Fruit fly (Drosophila melanogaster) whole organism, embryonic: ENCODE data around the gene CG3198.

Experiments used
- ATbp ChIP-seq: fragments of 200-800 bp; sonication (Bioruptor generic); optimal IDR thresholded peaks from 2 replicates; lab custom pipeline; 2017; ENCODE audit warnings: missing biosample characterization, mild to moderate bottlenecking, missing genetic modification characterization, missing genetic modification reagents
- Asciz ChIP-seq: fragments of 200-800 bp; sonication (Bioruptor generic); optimal IDR thresholded peaks from 2 replicates; lab custom pipeline; 2017; ENCODE audit warnings: missing biosample characterization, mild to moderate bottlenecking, missing genetic modification characterization, missing genetic modification reagents
- B-H2 ChIP-seq: fragments of 200-800 bp; sonication (Bioruptor generic); optimal IDR thresholded peaks from 2 replicates; lab custom pipeline; 2018; ENCODE audit warnings: missing biosample characterization, mild to moderate bottlenecking, missing genetic modification characterization
- Blimp-1 ChIP-seq: fragments of 200-800 bp; sonication (Bioruptor generic); optimal IDR thresholded peaks from 3 replicates; lab custom pipeline; 2018; ENCODE audit warnings: missing biosample characterization, missing genetic modification characterization, mild to moderate bottlenecking, moderate library complexity, missing genetic modification reagents
- CG10209 ChIP-seq: fragments of 200-800 bp; sonication (Bioruptor generic); optimal IDR thresholded peaks from 3 replicates; lab custom pipeline; 2017; ENCODE audit warnings: missing biosample characterization, mild to moderate bottlenecking, missing genetic modification characterization, missing genetic modification reagents
- CG11247 ChIP-seq: fragments of 200-800 bp; sonication (Bioruptor generic); IDR thresholded peaks from 2 replicates; pipeline ENCODE4 v1.3.6; 2022; ENCODE audit warnings: missing biosample characterization, missing genetic modification characterization
- CG1233 ChIP-seq: fragments of 200-800 bp; sonication (Bioruptor generic); optimal IDR thresholded peaks from 4 replicates; lab custom pipeline; 2018; ENCODE audit warnings: missing biosample characterization, mild to moderate bottlenecking, missing genetic modification characterization
- CG12769 ChIP-seq: fragments of 200-800 bp; sonication (Bioruptor generic); optimal IDR thresholded peaks from 2 replicates; lab custom pipeline; 2019; ENCODE audit warnings: missing biosample characterization, mild to moderate bottlenecking, missing genetic modification characterization, moderate library complexity
- CG13296 ChIP-seq: fragments of 200-800 bp; sonication (Bioruptor generic); optimal IDR thresholded peaks from 3 replicates; lab custom pipeline; 2018; ENCODE audit warnings: missing biosample characterization, mild to moderate bottlenecking, missing genetic modification characterization
- CG14667 ChIP-seq: fragments of 200-800 bp; sonication (Bioruptor generic); IDR thresholded peaks from 2 replicates; pipeline ENCODE4 v1.3.6; 2022; ENCODE audit warnings: missing biosample characterization, missing genetic modification characterization
- CG15696 ChIP-seq: fragments of 200-800 bp; sonication (Bioruptor generic); optimal IDR thresholded peaks from 2 replicates; lab custom pipeline; 2019; ENCODE audit warnings: missing biosample characterization, mild to moderate bottlenecking, missing genetic modification characterization, moderate library complexity
- CG16779 ChIP-seq: fragments of 200-800 bp; sonication (Bioruptor generic); IDR thresholded peaks from 2 replicates; pipeline ENCODE4 v1.3.6; 2022; ENCODE audit warnings: missing biosample characterization, missing genetic modification characterization
- CG17359 ChIP-seq: fragments of 200-800 bp; sonication (Bioruptor generic); optimal IDR thresholded peaks from 3 replicates; lab custom pipeline; 2018; ENCODE audit warnings: missing biosample characterization, mild to moderate bottlenecking, missing genetic modification characterization, moderate library complexity
- CG18764 ChIP-seq: fragments of 200-800 bp; sonication (Bioruptor generic); optimal IDR thresholded peaks from 3 replicates; lab custom pipeline; 2016; ENCODE audit warnings: missing biosample characterization, missing genetic modification characterization
- CG2678 ChIP-seq: fragments of 200-800 bp; sonication (Bioruptor generic); optimal IDR thresholded peaks from 3 replicates; lab custom pipeline; 2019; ENCODE audit warnings: missing biosample characterization, mild to moderate bottlenecking, missing genetic modification characterization, moderate library complexity
- CG2712 ChIP-seq: fragments of 200-800 bp; optimal IDR thresholded peaks from 3 replicates; lab custom pipeline; 2019; ENCODE audit warnings: missing biosample characterization, mild to moderate bottlenecking, missing genetic modification characterization, moderate library complexity
- CG3281 ChIP-seq: fragments of 200-800 bp; sonication (Bioruptor generic); optimal IDR thresholded peaks from 3 replicates; lab custom pipeline; 2017; ENCODE audit warnings: missing biosample characterization, mild to moderate bottlenecking, missing genetic modification characterization
- CG4707 ChIP-seq: fragments of 200-800 bp; sonication (Bioruptor generic); optimal IDR thresholded peaks from 2 replicates; lab custom pipeline; 2018; ENCODE audit warnings: missing biosample characterization, mild to moderate bottlenecking, missing genetic modification characterization, moderate library complexity
- CG5245 ChIP-seq: fragments of 200-800 bp; sonication (Bioruptor generic); optimal IDR thresholded peaks from 3 replicates; lab custom pipeline; 2016; ENCODE audit warnings: missing biosample characterization, missing genetic modification characterization
- CG7928 ChIP-seq: fragments of 200-800 bp; sonication (Bioruptor generic); optimal IDR thresholded peaks from 2 replicates; lab custom pipeline; 2017; ENCODE audit warnings: missing biosample characterization, mild to moderate bottlenecking, missing genetic modification characterization
- CG8388 ChIP-seq: fragments of 200-800 bp; sonication (Bioruptor generic); optimal IDR thresholded peaks from 2 replicates; lab custom pipeline; 2019; ENCODE audit warnings: missing biosample characterization, mild to moderate bottlenecking, missing genetic modification characterization, moderate library complexity
- CG9727 ChIP-seq: fragments of 200-800 bp; sonication (Bioruptor generic); optimal IDR thresholded peaks from 3 replicates; lab custom pipeline; 2017; ENCODE audit warnings: missing biosample characterization, mild to moderate bottlenecking, missing genetic modification characterization
- D19A ChIP-seq: fragments of 200-800 bp; optimal IDR thresholded peaks from 3 replicates; lab custom pipeline; 2019; ENCODE audit warnings: missing biosample characterization, mild to moderate bottlenecking, missing genetic modification characterization, moderate library complexity
- Doc3 ChIP-seq: fragments of 200-800 bp; sonication (Bioruptor generic); IDR thresholded peaks from 3 replicates; pipeline ENCODE4 v1.3.6; 2022; ENCODE audit warnings: missing biosample characterization, missing genetic modification characterization; ENCODE audit not compliant: partially characterized antibody
- Eip74EF ChIP-seq, 2 experiments: fragments of 200-800 bp in 1 of 2; fragments of >200 bp in 1 of 2; sonication (Bioruptor generic) in 1 of 2; optimal IDR thresholded peaks; 2 replicates each; lab custom pipeline; 2017 to 2019; ENCODE audit warnings: missing biosample characterization in 2 of 2, missing genetic modification characterization in 2 of 2, mild to moderate bottlenecking in 1 of 2, moderate library complexity in 1 of 2
- Fer1 ChIP-seq: fragments of 200-800 bp; sonication (Bioruptor generic); optimal IDR thresholded peaks from 2 replicates; lab custom pipeline; 2017; ENCODE audit warnings: missing biosample characterization, mild to moderate bottlenecking, missing genetic modification characterization
- Fer3 ChIP-seq: fragments of 200-800 bp; sonication (Bioruptor generic); optimal IDR thresholded peaks from 2 replicates; lab custom pipeline; 2018; ENCODE audit warnings: missing biosample characterization, mild to moderate bottlenecking, missing genetic modification characterization, moderate library complexity
- H15 ChIP-seq: fragments of 200-800 bp; sonication (Bioruptor generic); IDR thresholded peaks from 3 replicates; pipeline ENCODE4 v1.3.6; 2022; ENCODE audit warnings: missing biosample characterization, missing genetic modification characterization
- HHEX ChIP-seq: fragments of 200-800 bp; sonication (Bioruptor generic); optimal IDR thresholded peaks from 3 replicates; lab custom pipeline; 2017; ENCODE audit warnings: missing biosample characterization, mild to moderate bottlenecking, missing genetic modification characterization, missing genetic modification reagents
- HLH3B ChIP-seq: fragments of 200-800 bp; sonication (Bioruptor generic); IDR thresholded peaks from 2 replicates; pipeline ENCODE4 v1.3.6; 2022; ENCODE audit warnings: missing biosample characterization, missing genetic modification characterization
- Hmr ChIP-seq: fragments of 200-800 bp; sonication (Bioruptor generic); optimal IDR thresholded peaks from 3 replicates; lab custom pipeline; 2017; ENCODE audit warnings: mild to moderate bottlenecking, missing biosample characterization, missing genetic modification reagents, missing genetic modification characterization
- Hr3 ChIP-seq: fragments of 200-800 bp; sonication (Bioruptor generic); optimal IDR thresholded peaks from 3 replicates; lab custom pipeline; 2016; ENCODE audit warnings: missing biosample characterization, missing genetic modification characterization
- Meics ChIP-seq: fragments of 200-800 bp; sonication (Bioruptor generic); optimal IDR thresholded peaks from 2 replicates; lab custom pipeline; 2017; ENCODE audit warnings: missing biosample characterization, mild to moderate bottlenecking, missing genetic modification characterization
- Mrtf ChIP-seq: fragments of 200-800 bp; sonication (Bioruptor generic); IDR thresholded peaks from 3 replicates; pipeline ENCODE4 v1.3.6; 2022; ENCODE audit warnings: missing biosample characterization, missing genetic modification characterization
- NFAT ChIP-seq: fragments of 200-800 bp; sonication (Bioruptor generic); IDR thresholded peaks from 2 replicates; pipeline ENCODE4 v1.3.6; 2022; ENCODE audit warnings: missing biosample characterization, missing genetic modification characterization
- Nf-YA ChIP-seq: fragments of 200-800 bp; sonication (Bioruptor generic); IDR thresholded peaks from 2 replicates; pipeline ENCODE4 v1.3.6; 2022; ENCODE audit warnings: missing biosample characterization, missing genetic modification characterization
- Nf-YC ChIP-seq: fragments of 200-800 bp; optimal IDR thresholded peaks from 3 replicates; lab custom pipeline; 2019; ENCODE audit warnings: missing biosample characterization, mild to moderate bottlenecking, missing genetic modification characterization, moderate library complexity
- Optix ChIP-seq: fragments of 200-800 bp; sonication (Bioruptor generic); IDR thresholded peaks from 3 replicates; pipeline ENCODE4 v1.3.6; 2022; ENCODE audit warnings: missing biosample characterization, missing genetic modification characterization
- al ChIP-seq: fragments of 200-800 bp; sonication (Bioruptor generic); IDR thresholded peaks from 2 replicates; pipeline ENCODE4 v1.3.6; 2022; ENCODE audit warnings: missing biosample characterization, missing genetic modification characterization
- dmrt11E ChIP-seq: fragments of 200-800 bp; sonication (Bioruptor generic); optimal IDR thresholded peaks from 3 replicates; lab custom pipeline; 2018; ENCODE audit warnings: missing biosample characterization, mild to moderate bottlenecking, missing genetic modification characterization, moderate library complexity
- gsb-n ChIP-seq: fragments of 200-800 bp; sonication (Bioruptor generic); optimal IDR thresholded peaks from 3 replicates; lab custom pipeline; 2018; ENCODE audit warnings: missing biosample characterization, mild to moderate bottlenecking, missing genetic modification characterization
- hkb ChIP-seq, 2 experiments: fragments of 200-800 bp in 1 of 2; fragments of >200 bp in 1 of 2; sonication (Bioruptor generic) in 1 of 2; IDR thresholded peaks in 1 of 2; optimal IDR thresholded peaks in 1 of 2; 2 replicates each; pipeline versions ENCODE4 v1.3.6 to Lab custom; 2017 to 2022; ENCODE audit warnings: missing biosample characterization in 1 of 2, missing genetic modification characterization in 1 of 2
- lab ChIP-seq: fragments of 200-800 bp; sonication (Bioruptor generic); optimal IDR thresholded peaks from 3 replicates; lab custom pipeline; 2017; ENCODE audit warnings: missing biosample characterization, missing genetic modification characterization, mild to moderate bottlenecking, moderate library complexity, missing genetic modification reagents
- lilli ChIP-seq: fragments of 200-800 bp; sonication (Bioruptor generic); optimal IDR thresholded peaks from 3 replicates; lab custom pipeline; 2016; ENCODE audit warnings: missing biosample characterization, missing genetic modification characterization
- sisA ChIP-seq: fragments of 200-800 bp; sonication (Bioruptor generic); IDR thresholded peaks from 2 replicates; pipeline ENCODE4 v1.3.6; 2022; ENCODE audit warnings: missing biosample characterization, missing genetic modification characterization
- sob ChIP-seq: fragments of 200-800 bp; sonication (Bioruptor generic); IDR thresholded peaks from 2 replicates; pipeline ENCODE4 v1.3.6; 2022; ENCODE audit warnings: missing biosample characterization, missing genetic modification characterization
- sqz ChIP-seq: fragments of 200-800 bp; sonication (Bioruptor generic); optimal IDR thresholded peaks from 3 replicates; lab custom pipeline; 2018; ENCODE audit warnings: missing biosample characterization, mild to moderate bottlenecking, missing genetic modification characterization
- unc-4 ChIP-seq: fragments of 200-800 bp; sonication (Bioruptor generic); IDR thresholded peaks from 2 replicates; pipeline ENCODE4 v1.3.6; 2022; ENCODE audit warnings: missing biosample characterization, missing genetic modification characterization; ENCODE audit not compliant: partially characterized antibody
- z ChIP-seq: fragments of 200-800 bp; sonication (Bioruptor generic); IDR thresholded peaks from 3 replicates; pipeline ENCODE4 v1.3.6; 2022; ENCODE audit warnings: missing biosample characterization, missing genetic modification characterization

Gene CG3198

dm6 chrX:6719968-6720367, 46.2 kb upstream of the CG3198 start (continued):
- TF ChIP-seq Fer3 (tag; lab: Kevin White, UChicago), result peak; percentile 32
- no peak for TF ChIP-seq dmrt11E (tag; lab: Kevin White, UChicago)
- TF ChIP-seq Doc3 (GFP tag; lab: Robert Waterston, UW), result no peak
- peak; percentile 6 for TF ChIP-seq HHEX (GFP tag; lab: Kevin White, UChicago)
- TF ChIP-seq CG14667 (GFP tag; lab: Robert Waterston, UW), result no peak
- no peak for TF ChIP-seq CG8388
- peak; percentile 18 for TF ChIP-seq CG15696 (tag; lab: Kevin White, UChicago)
- no peak for TF ChIP-seq HLH3B
- no peak for TF ChIP-seq Hr3 (GFP tag; lab: Kevin White, UChicago)
- no peak for TF ChIP-seq sisA (GFP tag; lab: Robert Waterston, UW)
- peak; percentile 35 for TF ChIP-seq CG13296
- peak; percentile 35 for TF ChIP-seq CG10209 (GFP tag; lab: Kevin White, UChicago)
- TF ChIP-seq sob, result peak; percentile 28; the same call in 1 of the 2 replicates
- TF ChIP-seq Asciz (GFP tag; lab: Kevin White, UChicago), result peak; percentile 38
- TF ChIP-seq unc-4 (GFP tag; lab: Robert Waterston, UW), result no peak
- TF ChIP-seq CG11247 (GFP tag; lab: Robert Waterston, UW), result peak; percentile 46
- peak; percentile 41 for TF ChIP-seq CG3281 (GFP tag; lab: Kevin White, UChicago)
- no peak for TF ChIP-seq D19A
- no peak for TF ChIP-seq lilli (GFP tag; lab: Kevin White, UChicago)
- no peak for TF ChIP-seq sqz (GFP tag; lab: Kevin White, UChicago)
- no peak for TF ChIP-seq hkb (optimal IDR thresholded peaks at IDR 0.05; lab: Kevin White, UChicago)
- TF ChIP-seq hkb (GFP tag; IDR thresholded peaks at IDR 0.05; lab: Robert Waterston, UW), result peak; percentile 56
- TF ChIP-seq CG4707 (GFP tag; lab: Kevin White, UChicago), result no peak
- no peak for TF ChIP-seq Nf-YA
- peak; percentile 26 for TF ChIP-seq Meics (GFP tag; lab: Kevin White, UChicago)
- no peak for TF ChIP-seq CG16779 (GFP tag; lab: Robert Waterston, UW)
- TF ChIP-seq Mrtf (GFP tag; lab: Robert Waterston, UW), result 0 out of 3 replicates have a peak, but pooled peaks have one; percentile 11
- TF ChIP-seq lab (GFP tag; lab: Kevin White, UChicago), result peak; percentile 46
- TF ChIP-seq CG5245 (GFP tag; lab: Kevin White, UChicago), result no peak
- TF ChIP-seq Fer1, result peak; percentile 39
- TF ChIP-seq CG12769 (tag; lab: Kevin White, UChicago), result peak; percentile 7
- TF ChIP-seq B-H2 (GFP tag; lab: Kevin White, UChicago), result no peak
- 0 out of 2 replicates have a peak, but pooled peaks have one; percentile 21 for TF ChIP-seq NFAT
- TF ChIP-seq CG18764, result peak; percentile 2
- TF ChIP-seq Nf-YC, result no peak
- no peak for TF ChIP-seq gsb-n
- TF ChIP-seq H15 (GFP tag; lab: Robert Waterston, UW), result no peak
- TF ChIP-seq Hmr (GFP tag; lab: Kevin White, UChicago), result peak; percentile 34
- TF ChIP-seq Eip74EF (GFP tag; optimal IDR thresholded peaks at IDR 0.05; lab: Kevin White, UChicago), result no peak
- peak; percentile 47 for TF ChIP-seq CG1233 (GFP tag; lab: Kevin White, UChicago)
- TF ChIP-seq CG17359 (tag; lab: Kevin White, UChicago), result peak; percentile 38
- TF ChIP-seq CG9727 (GFP tag; lab: Kevin White, UChicago), result peak; percentile 13
- TF ChIP-seq al, result peak; percentile 24; the same call in 1 of the 2 replicates
- peak; percentile 1 for TF ChIP-seq CG2712
- peak; percentile 50; the same call in 1 of the 3 replicates for TF ChIP-seq z (GFP tag; lab: Robert Waterston, UW)
- TF ChIP-seq ATbp (GFP tag; lab: Kevin White, UChicago), result peak; percentile 52
- 0 out of 3 replicates have a peak, but pooled peaks have one; percentile 20 for TF ChIP-seq Optix (GFP tag; lab: Robert Waterston, UW)
- no peak for TF ChIP-seq CG7928
- peak; percentile 45 for TF ChIP-seq CG2678 (tag; lab: Kevin White, UChicago)
- peak; percentile 25 for TF ChIP-seq Blimp-1
